Worm (Caenorhabditis elegans) whole organism, late embryonic: ENCODE results near the gene str-264.

ENCODE experiments used
- F13H6.1 ChIP-seq: sonication (generic microtip); optimal IDR thresholded peaks from 2 replicates; lab custom pipeline; 2016; ENCODE audit warnings: missing genetic modification characterization, missing compliant biosample characterization
- pqm-1 ChIP-seq: sonication (generic microtip); optimal IDR thresholded peaks from 2 replicates; lab custom pipeline; 2016; ENCODE audit warnings: missing genetic modification characterization, missing compliant biosample characterization

DNA sequence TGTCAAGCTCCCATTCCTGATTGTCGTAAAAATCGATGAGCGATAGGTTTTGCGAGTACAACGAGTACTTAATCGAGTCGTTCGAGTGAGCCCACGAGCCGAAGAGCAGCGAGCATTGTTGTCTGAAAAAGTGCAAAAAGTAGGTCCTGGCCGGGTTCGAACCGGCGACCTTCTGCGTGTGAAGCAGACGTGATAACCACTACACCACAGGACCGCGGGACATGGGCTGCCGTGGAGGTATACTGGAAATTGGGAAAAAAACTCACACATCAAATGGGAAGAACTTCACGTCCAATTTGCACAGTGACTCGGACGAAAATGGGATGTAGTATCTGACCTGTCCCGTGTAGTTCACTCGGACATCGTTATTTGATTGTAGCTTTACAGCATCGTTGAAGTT lies 22.9 kb upstream of the str-264 start:
- TF ChIP-seq pqm-1 (tag; lab: Kevin White, UChicago): no peak
- no peak for TF ChIP-seq F13H6.1 (tag; lab: Kevin White, UChicago)
